Worm (Caenorhabditis elegans) whole organism, young adult: Measurements from ENCODE around the gene Y51H7BR.4.

Experiments
- C06A6.2 ChIP-seq: fragments of 200-800 bp; sonication (Bioruptor generic); conservative IDR thresholded peaks from 2 replicates; pipeline ENCODE4 v1.3.6; 2022; ENCODE audit warnings: missing genetic modification characterization, missing compliant biosample characterization
- F10E7.11 ChIP-seq: sonication (generic microtip); optimal IDR thresholded peaks from 2 replicates; lab custom pipeline; 2017; ENCODE audit warnings: mild to moderate bottlenecking, missing genetic modification characterization, moderate library complexity, missing compliant biosample characterization
- F23B12.7 ChIP-seq: sonication (generic microtip); optimal IDR thresholded peaks from 2 replicates; lab custom pipeline; 2017; ENCODE audit warnings: missing genetic modification characterization, mild to moderate bottlenecking, missing compliant biosample characterization, antibody characterized with exemption, moderate library complexity; ENCODE audit not compliant: insufficient read depth
- F33H1.4 ChIP-seq: fragments of 200-800 bp; sonication (Bioruptor generic); IDR thresholded peaks from 2 replicates; pipeline ENCODE4 v1.3.6; 2022; ENCODE audit warnings: missing genetic modification reagents, missing genetic modification characterization, missing compliant biosample characterization
- F49E8.2 ChIP-seq: sonication (generic microtip); optimal IDR thresholded peaks from 3 replicates; lab custom pipeline; 2017; ENCODE audit warnings: missing genetic modification characterization, mild to moderate bottlenecking, missing compliant biosample characterization, antibody characterized with exemption, moderate library complexity; ENCODE audit not compliant: insufficient read depth
- F57A8.1 ChIP-seq: fragments of 200-800 bp; sonication (Bioruptor generic); optimal IDR thresholded peaks from 2 replicates; lab custom pipeline; 2018; ENCODE audit warnings: mild to moderate bottlenecking, missing genetic modification characterization, moderate library complexity, missing compliant biosample characterization
- K12H6.12 ChIP-seq: fragments of 200-800 bp; sonication (Bioruptor generic); optimal IDR thresholded peaks from 2 replicates; lab custom pipeline; 2018; ENCODE audit warnings: mild to moderate bottlenecking, missing genetic modification characterization, missing compliant biosample characterization
- Y53G8AR.9 ChIP-seq: fragments of 200-800 bp; sonication (Bioruptor generic); conservative IDR thresholded peaks from 2 replicates; pipeline ENCODE4 v1.3.6; 2022; ENCODE audit warnings: missing genetic modification reagents, missing genetic modification characterization, missing compliant biosample characterization
- Y79H2A.3 ChIP-seq: fragments of 200-800 bp; sonication (Bioruptor generic); conservative IDR thresholded peaks from 2 replicates; pipeline ENCODE4 v1.3.6; 2022; ENCODE audit warnings: missing genetic modification reagents, missing genetic modification characterization, missing compliant biosample characterization
- Y95B8A.8 ChIP-seq: fragments of 200-800 bp; sonication (Bioruptor generic); IDR thresholded peaks from 2 replicates; pipeline ENCODE4 v1.3.6; 2022; ENCODE audit warnings: missing genetic modification reagents, missing genetic modification characterization, missing compliant biosample characterization
- akir-1 ChIP-seq: fragments of 200-800 bp; sonication (Bioruptor generic); optimal IDR thresholded peaks from 2 replicates; lab custom pipeline; 2018; ENCODE audit warnings: mild to moderate bottlenecking, missing genetic modification characterization, moderate library complexity, missing compliant biosample characterization
- attf-3 ChIP-seq: fragments of 200-800 bp; sonication (Bioruptor generic); conservative IDR thresholded peaks from 2 replicates; pipeline ENCODE4 v1.3.6; 2022; ENCODE audit warnings: missing genetic modification reagents, missing genetic modification characterization, missing compliant biosample characterization
- attf-5 ChIP-seq: fragments of 200-800 bp; sonication (Bioruptor generic); optimal IDR thresholded peaks from 2 replicates; lab custom pipeline; 2018; ENCODE audit warnings: mild to moderate bottlenecking, missing genetic modification characterization, missing compliant biosample characterization
- ccch-3 ChIP-seq: fragments of 200-800 bp; sonication (Bioruptor generic); optimal IDR thresholded peaks from 2 replicates; lab custom pipeline; 2018; ENCODE audit warnings: mild to moderate bottlenecking, missing genetic modification characterization, missing compliant biosample characterization
- cebp-1 ChIP-seq, 2 experiments: fragments of 200-800 bp in 1 of 2; sonication (Bioruptor generic) in 1 of 2; sonication (generic microtip) in 1 of 2; IDR thresholded peaks in 1 of 2; optimal IDR thresholded peaks in 1 of 2; 2 replicates each; pipeline versions ENCODE4 v1.3.6 to Lab custom; 2017 to 2022; ENCODE audit warnings: missing compliant biosample characterization in 2 of 2, missing genetic modification characterization in 2 of 2, mild to moderate bottlenecking in 1 of 2, missing genetic modification reagents in 1 of 2, moderate library complexity in 1 of 2
- cebp-2 ChIP-seq: fragments of 200-800 bp; sonication (Bioruptor generic); IDR thresholded peaks from 2 replicates; pipeline ENCODE4 v1.3.6; 2022; ENCODE audit warnings: missing genetic modification characterization, missing compliant biosample characterization
- ceh-100 ChIP-seq: fragments of 200-800 bp; sonication (Bioruptor generic); IDR thresholded peaks from 2 replicates; pipeline ENCODE4 v1.3.6; 2022; ENCODE audit warnings: missing genetic modification reagents, missing genetic modification characterization, missing compliant biosample characterization
- ceh-91 ChIP-seq: fragments of 200-800 bp; sonication (Bioruptor generic); IDR thresholded peaks from 2 replicates; pipeline ENCODE4 v1.3.6; 2022; ENCODE audit warnings: missing genetic modification reagents, missing genetic modification characterization, missing compliant biosample characterization
- chd-7 ChIP-seq: sonication (generic microtip); optimal IDR thresholded peaks from 2 replicates; lab custom pipeline; 2016; ENCODE audit warnings: mild to moderate bottlenecking, missing genetic modification characterization, moderate library complexity, missing compliant biosample characterization
- die-1 ChIP-seq: sonication (generic microtip); optimal IDR thresholded peaks from 2 replicates; lab custom pipeline; 2016; ENCODE audit warnings: missing genotype, mild to moderate bottlenecking, missing genetic modification characterization, missing compliant biosample characterization
- dpl-1 ChIP-seq: fragments of 150-350 bp; optimal IDR thresholded peaks from 2 replicates; lab custom pipeline; 2014; ENCODE audit warnings: missing biosample characterization, missing genetic modification reagents, missing genetic modification characterization
- fkh-3 ChIP-seq: sonication (generic microtip); optimal IDR thresholded peaks from 2 replicates; lab custom pipeline; 2016; ENCODE audit warnings: mild to moderate bottlenecking, missing genetic modification characterization, missing compliant biosample characterization
- gei-17 ChIP-seq: fragments of 200-800 bp; sonication (Bioruptor generic); optimal IDR thresholded peaks from 2 replicates; lab custom pipeline; 2018; ENCODE audit warnings: mild to moderate bottlenecking, missing genetic modification characterization, missing compliant biosample characterization
- hlh-12 ChIP-seq: sonication (generic microtip); optimal IDR thresholded peaks from 2 replicates; lab custom pipeline; 2016; ENCODE audit warnings: missing genetic modification characterization, missing compliant biosample characterization
- hmg-1.2 ChIP-seq: fragments of 200-800 bp; sonication (Bioruptor generic); IDR thresholded peaks from 2 replicates; pipeline ENCODE4 v1.3.6; 2022; ENCODE audit warnings: missing genetic modification reagents, missing genetic modification characterization, missing compliant biosample characterization
- hrde-1 ChIP-seq: sonication (generic microtip); optimal IDR thresholded peaks from 2 replicates; lab custom pipeline; 2016; ENCODE audit warnings: missing genetic modification characterization, mild to moderate bottlenecking, missing compliant biosample characterization, moderate library complexity, missing genotype, missing genetic modification reagents, borderline replicate concordance
- lin-26 ChIP-seq: fragments of 200-800 bp; sonication (Bioruptor generic); IDR thresholded peaks from 2 replicates; pipeline ENCODE4 v1.3.6; 2022; ENCODE audit warnings: missing genetic modification reagents, missing genetic modification characterization, missing compliant biosample characterization
- lin-54 ChIP-seq: fragments of 200-800 bp; sonication (Bioruptor generic); optimal IDR thresholded peaks from 2 replicates; lab custom pipeline; 2018; ENCODE audit warnings: mild to moderate bottlenecking, missing genetic modification characterization, missing compliant biosample characterization
- lir-1 ChIP-seq: fragments of 200-800 bp; sonication (Bioruptor generic); conservative IDR thresholded peaks from 2 replicates; pipeline ENCODE4 v1.3.6; 2022; ENCODE audit warnings: missing genetic modification reagents, missing genetic modification characterization, missing compliant biosample characterization
- mel-28 ChIP-seq: sonication (generic microtip); optimal IDR thresholded peaks from 2 replicates; lab custom pipeline; 2016; ENCODE audit warnings: borderline replicate concordance, mild to moderate bottlenecking, missing genetic modification characterization, missing compliant biosample characterization
- nfya-1 ChIP-seq: sonication (generic microtip); optimal IDR thresholded peaks from 2 replicates; lab custom pipeline; 2017; ENCODE audit warnings: antibody characterized with exemption, missing compliant biosample characterization, missing genetic modification characterization, borderline replicate concordance; ENCODE audit not compliant: insufficient read depth
- nhr-80 ChIP-seq: sonication (generic microtip); optimal IDR thresholded peaks from 2 replicates; lab custom pipeline; 2016; ENCODE audit warnings: missing genetic modification characterization, missing compliant biosample characterization
- pbrm-1 ChIP-seq: fragments of 200-800 bp; sonication (Bioruptor generic); IDR thresholded peaks from 2 replicates; pipeline ENCODE4 v1.3.6; 2022; ENCODE audit warnings: missing genetic modification reagents, missing genetic modification characterization, missing compliant biosample characterization
- rec-8 ChIP-seq, 2 experiments: sonication (generic microtip); optimal IDR thresholded peaks; 2 replicates each; lab custom pipeline; 2016; ENCODE audit warnings: mild to moderate bottlenecking in 2 of 2, missing genetic modification characterization in 2 of 2, missing genetic modification reagents in 2 of 2, missing genotype in 2 of 2, missing biosample characterization in 1 of 2, missing compliant biosample characterization in 1 of 2, moderate library complexity in 1 of 2
- repo-1 ChIP-seq: sonication (generic microtip); optimal IDR thresholded peaks from 2 replicates; lab custom pipeline; 2017; ENCODE audit warnings: mild to moderate bottlenecking, missing genetic modification characterization, missing compliant biosample characterization
- rpc-1 ChIP-seq, 2 experiments: fragments of 150-350 bp in 1 of 2; sonication (generic microtip) in 1 of 2; optimal IDR thresholded peaks; 2 replicates each; lab custom pipeline; 2014 to 2018; ENCODE audit warnings: missing biosample characterization in 1 of 2, missing genetic modification characterization in 1 of 2, missing genetic modification reagents in 1 of 2, missing genotype in 1 of 2
- sea-2 ChIP-seq: fragments of 200-800 bp; sonication (Bioruptor generic); IDR thresholded peaks from 2 replicates; pipeline ENCODE4 v1.3.6; 2022; ENCODE audit warnings: missing genetic modification characterization, missing compliant biosample characterization
- snpc-1.1 ChIP-seq: sonication (generic microtip); optimal IDR thresholded peaks from 2 replicates; lab custom pipeline; 2017; ENCODE audit warnings: missing genetic modification characterization, mild to moderate bottlenecking, missing compliant biosample characterization, antibody characterized with exemption, moderate library complexity, missing genotype, missing genetic modification reagents; ENCODE audit not compliant: insufficient read depth
- snpc-3.4 ChIP-seq: sonication (generic microtip); optimal IDR thresholded peaks from 2 replicates; lab custom pipeline; 2017; ENCODE audit warnings: missing genetic modification characterization, mild to moderate bottlenecking, missing compliant biosample characterization, antibody characterized with exemption, moderate library complexity, missing genotype, missing genetic modification reagents
- snpc-4 ChIP-seq, 5 experiments: fragments of 150-350 bp in 1 of 5; sonication (generic microtip) in 4 of 5; optimal IDR thresholded peaks; 2 replicates each; lab custom pipeline; 2014 to 2018; ENCODE audit warnings: missing genetic modification characterization in 5 of 5, missing biosample characterization in 3 of 5, antibody characterized with exemption in 2 of 5, mild to moderate bottlenecking in 2 of 5, missing compliant biosample characterization in 2 of 5, missing genotype in 2 of 5, moderate library complexity in 2 of 5, missing genetic modification reagents in 1 of 5
- somi-1 ChIP-seq: fragments of 200-800 bp; sonication (Bioruptor generic); optimal IDR thresholded peaks from 2 replicates; lab custom pipeline; 2018; ENCODE audit warnings: mild to moderate bottlenecking, missing genetic modification characterization, missing compliant biosample characterization
- unc-130 ChIP-seq: sonication (generic microtip); optimal IDR thresholded peaks from 2 replicates; lab custom pipeline; 2016; ENCODE audit warnings: missing genetic modification reagents, missing genetic modification characterization, missing compliant biosample characterization
- xnd-1 ChIP-seq: sonication (generic microtip); optimal IDR thresholded peaks from 2 replicates; lab custom pipeline; 2016; ENCODE audit warnings: missing genotype, missing genetic modification reagents, missing genetic modification characterization, missing compliant biosample characterization
- ztf-26 ChIP-seq: sonication (generic microtip); optimal IDR thresholded peaks from 2 replicates; lab custom pipeline; 2017; ENCODE audit warnings: missing genetic modification characterization, missing compliant biosample characterization
- ztf-3 ChIP-seq: fragments of 200-800 bp; sonication (Bioruptor generic); optimal IDR thresholded peaks from 2 replicates; lab custom pipeline; 2018; ENCODE audit warnings: mild to moderate bottlenecking, missing genetic modification characterization, missing compliant biosample characterization
- ztf-6 ChIP-seq: fragments of 200-800 bp; sonication (Bioruptor generic); IDR thresholded peaks from 2 replicates; pipeline ENCODE4 v1.3.6; 2022; ENCODE audit warnings: missing genetic modification reagents, missing genetic modification characterization, missing compliant biosample characterization

Y51H7BR.4 gene

ce11 chrII:1519867-1520266 lies 9.3 kb upstream of the Y51H7BR.4 start (continued):
- no peak for TF ChIP-seq unc-130
- peak; percentile 21 for TF ChIP-seq K12H6.12
- no peak for TF ChIP-seq sea-2 (GFP tag; lab: Robert Waterston, UW)
- no peak for TF ChIP-seq Y79H2A.3 (GFP tag; lab: Robert Waterston, UW)
- TF ChIP-seq rpc-1 (optimal IDR thresholded peaks at IDR 0.05; lab: Kevin White, UChicago), result peak; percentile 60
- TF ChIP-seq rpc-1 (tag; optimal IDR thresholded peaks at IDR 0.05; lab: Kevin White, UChicago), result peak; percentile 73
- peak; percentile 77 for TF ChIP-seq hmg-1.2 (GFP tag; lab: Robert Waterston, UW)
- no peak for TF ChIP-seq nfya-1 (tag; lab: Kevin White, UChicago)
- no peak for TF ChIP-seq Y95B8A.8 (GFP tag; lab: Robert Waterston, UW)
- no peak for TF ChIP-seq nhr-80 (tag; lab: Kevin White, UChicago)
- no peak for TF ChIP-seq ztf-26
- no peak for TF ChIP-seq lir-1
- TF ChIP-seq repo-1, result no peak
- no peak for TF ChIP-seq cebp-1 (GFP tag; IDR thresholded peaks at IDR 0.05; lab: Robert Waterston, UW)
- no peak for TF ChIP-seq cebp-1 (tag; optimal IDR thresholded peaks at IDR 0.05; lab: Kevin White, UChicago)
- TF ChIP-seq lin-54 (GFP tag; lab: Kevin White, UChicago), result peak; percentile 39
- TF ChIP-seq dpl-1 (GFP tag; lab: Kevin White, UChicago), result no peak
- TF ChIP-seq ceh-100 (GFP tag; lab: Robert Waterston, UW), result no peak
- TF ChIP-seq cebp-2 (GFP tag; lab: Robert Waterston, UW), result 0 out of 2 replicates have a peak, but pooled peaks have one; percentile 63
- TF ChIP-seq lin-26 (GFP tag; lab: Robert Waterston, UW), result no peak
- TF ChIP-seq hlh-12 (tag; lab: Kevin White, UChicago), result no peak
- no peak for TF ChIP-seq snpc-1.1 (tag; lab: Kevin White, UChicago)
- 0 out of 2 replicates have a peak, but pooled peaks have one; percentile 32 for TF ChIP-seq attf-3 (GFP tag; lab: Robert Waterston, UW)
- no peak for TF ChIP-seq F57A8.1 (GFP tag; lab: Kevin White, UChicago)
- no peak for TF ChIP-seq ztf-6 (GFP tag; lab: Robert Waterston, UW)
- TF ChIP-seq F23B12.7 (tag; lab: Kevin White, UChicago), result peak; percentile 55
- TF ChIP-seq pbrm-1 (GFP tag; lab: Robert Waterston, UW), result no peak
- peak in 1 of 2 experiments; percentile 34 for TF ChIP-seq rec-8 (tag; optimal IDR thresholded peaks at IDR 0.05; lab: Kevin White, UChicago)
- no peak for TF ChIP-seq somi-1
- TF ChIP-seq snpc-4 (GFP tag; optimal IDR thresholded peaks at IDR 0.05; lab: Kevin White, UChicago), result no peak
- no peak for TF ChIP-seq snpc-4 (tag; optimal IDR thresholded peaks at IDR 0.05; lab: Kevin White, UChicago)
- no peak for TF ChIP-seq F10E7.11 (tag; lab: Kevin White, UChicago)
- no peak for TF ChIP-seq mel-28 (tag; lab: Kevin White, UChicago)
- TF ChIP-seq ccch-3 (GFP tag; lab: Kevin White, UChicago), result no peak
- no peak for TF ChIP-seq xnd-1 (tag; lab: Kevin White, UChicago)
- no peak for TF ChIP-seq chd-7
- TF ChIP-seq hrde-1 (tag; lab: Kevin White, UChicago), result no peak
- TF ChIP-seq F49E8.2, result no peak
- no peak; the same call in 1 of the 2 replicates for TF ChIP-seq C06A6.2 (GFP tag; lab: Robert Waterston, UW)
- TF ChIP-seq fkh-3 (tag; lab: Kevin White, UChicago), result no peak
- no peak for TF ChIP-seq ztf-3
- TF ChIP-seq snpc-3.4, result no peak
- TF ChIP-seq akir-1 (GFP tag; lab: Kevin White, UChicago), result no peak
- TF ChIP-seq F33H1.4 (GFP tag; lab: Robert Waterston, UW), result no peak
- no peak for TF ChIP-seq Y53G8AR.9 (GFP tag; lab: Robert Waterston, UW)
- TF ChIP-seq gei-17 (GFP tag; lab: Kevin White, UChicago), result no peak
- no peak for TF ChIP-seq ceh-91 (GFP tag; lab: Robert Waterston, UW)
- no peak for TF ChIP-seq attf-5 (GFP tag; lab: Kevin White, UChicago)
- TF ChIP-seq die-1 (tag; lab: Kevin White, UChicago), result peak; percentile 26
